Fruit fly (Drosophila melanogaster) whole organism, embryonic: ENCODE data around the gene Pif1A.

Source experiments
- CG10565 ChIP-seq: fragments of 200-800 bp; sonication (Bioruptor generic); optimal IDR thresholded peaks from 3 replicates; lab custom pipeline; 2016; ENCODE audit warnings: missing biosample characterization, mild to moderate bottlenecking, missing genetic modification characterization
- CG11085 ChIP-seq: fragments of 200-800 bp; sonication (Bioruptor generic); IDR thresholded peaks from 2 replicates; pipeline ENCODE4 v1.3.6; 2022; ENCODE audit warnings: missing biosample characterization, missing genetic modification characterization
- CG11398 ChIP-seq: fragments of 200-800 bp; sonication (Bioruptor generic); optimal IDR thresholded peaks from 2 replicates; lab custom pipeline; 2016; ENCODE audit warnings: missing biosample characterization, missing genetic modification characterization
- CG1233 ChIP-seq: fragments of 200-800 bp; sonication (Bioruptor generic); optimal IDR thresholded peaks from 4 replicates; lab custom pipeline; 2018; ENCODE audit warnings: missing biosample characterization, mild to moderate bottlenecking, missing genetic modification characterization
- CG13296 ChIP-seq: fragments of 200-800 bp; sonication (Bioruptor generic); optimal IDR thresholded peaks from 3 replicates; lab custom pipeline; 2018; ENCODE audit warnings: missing biosample characterization, mild to moderate bottlenecking, missing genetic modification characterization
- CG13894 ChIP-seq: fragments of 200-800 bp; sonication (Bioruptor generic); optimal IDR thresholded peaks from 3 replicates; lab custom pipeline; 2018; ENCODE audit warnings: missing biosample characterization, mild to moderate bottlenecking, missing genetic modification characterization, moderate library complexity
- CG14050 ChIP-seq: fragments of 200-800 bp; sonication (Bioruptor generic); IDR thresholded peaks from 3 replicates; pipeline ENCODE4 v1.3.6; 2022; ENCODE audit warnings: missing biosample characterization, missing genetic modification characterization
- CG14667 ChIP-seq: fragments of 200-800 bp; sonication (Bioruptor generic); IDR thresholded peaks from 2 replicates; pipeline ENCODE4 v1.3.6; 2022; ENCODE audit warnings: missing biosample characterization, missing genetic modification characterization
- CG14860 ChIP-seq: fragments of 200-800 bp; sonication (Bioruptor generic); IDR thresholded peaks from 3 replicates; pipeline ENCODE4 v1.3.6; 2022; ENCODE audit warnings: missing biosample characterization, missing genetic modification characterization; ENCODE audit not compliant: partially characterized antibody
- CG15479 ChIP-seq: fragments of 200-800 bp; sonication (Bioruptor generic); optimal IDR thresholded peaks from 3 replicates; lab custom pipeline; 2019; ENCODE audit warnings: missing biosample characterization, mild to moderate bottlenecking, missing genetic modification characterization, moderate library complexity
- CG17186 ChIP-seq: fragments of 200-800 bp; sonication (Bioruptor generic); optimal IDR thresholded peaks from 3 replicates; lab custom pipeline; 2017; ENCODE audit warnings: missing biosample characterization, missing genetic modification reagents, missing genetic modification characterization
- CG17568 ChIP-seq: fragments of 200-800 bp; sonication (Bioruptor generic); optimal IDR thresholded peaks from 2 replicates; lab custom pipeline; 2018; ENCODE audit warnings: missing biosample characterization, mild to moderate bottlenecking, missing genetic modification characterization, moderate library complexity
- CG18599 ChIP-seq: fragments of 200-800 bp; sonication (Bioruptor generic); optimal IDR thresholded peaks from 3 replicates; lab custom pipeline; 2017; ENCODE audit warnings: missing biosample characterization, missing genetic modification characterization, mild to moderate bottlenecking, moderate library complexity, missing genetic modification reagents
- CG2116 ChIP-seq: fragments of 200-800 bp; sonication (Bioruptor generic); optimal IDR thresholded peaks from 3 replicates; lab custom pipeline; 2018; ENCODE audit warnings: missing biosample characterization, mild to moderate bottlenecking, missing genetic modification characterization
- CG2889 ChIP-seq: fragments of 200-800 bp; sonication (Bioruptor generic); IDR thresholded peaks from 3 replicates; pipeline ENCODE4 v1.3.6; 2022; ENCODE audit warnings: missing biosample characterization, missing genetic modification characterization
- CG32767 ChIP-seq: fragments of 200-800 bp; sonication (Bioruptor generic); IDR thresholded peaks from 2 replicates; pipeline ENCODE4 v1.3.6; 2022; ENCODE audit warnings: missing biosample characterization, missing genetic modification characterization
- CG33213 ChIP-seq: fragments of 200-800 bp; sonication (Bioruptor generic); optimal IDR thresholded peaks from 3 replicates; lab custom pipeline; 2016; ENCODE audit warnings: missing biosample characterization, missing genetic modification characterization
- CG6272 ChIP-seq: fragments of 200-800 bp; sonication (Bioruptor generic); IDR thresholded peaks from 2 replicates; pipeline ENCODE4 v1.3.6; 2022; ENCODE audit warnings: missing biosample characterization, missing genetic modification characterization
- CG7372 ChIP-seq: fragments of 200-800 bp; sonication (Bioruptor generic); IDR thresholded peaks from 2 replicates; pipeline ENCODE4 v1.3.6; 2022; ENCODE audit warnings: missing biosample characterization, missing genetic modification characterization
- CG7839 ChIP-seq: fragments of 200-800 bp; sonication (Bioruptor generic); optimal IDR thresholded peaks from 3 replicates; lab custom pipeline; 2018; ENCODE audit warnings: missing biosample characterization, mild to moderate bottlenecking, missing genetic modification characterization, moderate library complexity
- CG8924 ChIP-seq: fragments of 200-800 bp; optimal IDR thresholded peaks from 3 replicates; lab custom pipeline; 2019; ENCODE audit warnings: missing biosample characterization, mild to moderate bottlenecking, missing genetic modification characterization, moderate library complexity
- CoRest ChIP-seq: fragments of 200-800 bp; sonication (Bioruptor generic); optimal IDR thresholded peaks from 3 replicates; lab custom pipeline; 2018; ENCODE audit warnings: missing biosample characterization, mild to moderate bottlenecking, missing genetic modification characterization, moderate library complexity
- D19B ChIP-seq: fragments of 200-800 bp; sonication (Bioruptor generic); optimal IDR thresholded peaks from 2 replicates; lab custom pipeline; 2017; ENCODE audit warnings: missing biosample characterization, mild to moderate bottlenecking, missing genetic modification characterization
- HLH4C ChIP-seq: fragments of 200-800 bp; sonication (Bioruptor generic); IDR thresholded peaks from 3 replicates; pipeline ENCODE4 v1.3.6; 2022; ENCODE audit warnings: missing biosample characterization, missing genetic modification characterization; ENCODE audit not compliant: partially characterized antibody
- MTF-1 ChIP-seq: fragments of 200-800 bp; sonication (Bioruptor generic); optimal IDR thresholded peaks from 2 replicates; lab custom pipeline; 2018; ENCODE audit warnings: missing biosample characterization, mild to moderate bottlenecking, missing genetic modification characterization, borderline replicate concordance
- Mrtf ChIP-seq: fragments of 200-800 bp; sonication (Bioruptor generic); IDR thresholded peaks from 3 replicates; pipeline ENCODE4 v1.3.6; 2022; ENCODE audit warnings: missing biosample characterization, missing genetic modification characterization
- Myb ChIP-seq: fragments of 200-800 bp; sonication (Bioruptor generic); optimal IDR thresholded peaks from 2 replicates; lab custom pipeline; 2016; ENCODE audit warnings: missing biosample characterization, missing genetic modification characterization
- Stat92E ChIP-seq, 3 experiments: fragments of >200 bp in 2 of 3; fragments of 200-800 bp in 1 of 3; sonication (Bioruptor generic) in 1 of 3; optimal IDR thresholded peaks; 2 replicates each; lab custom pipeline; 2017 to 2019; ENCODE audit warnings: missing biosample characterization in 3 of 3, missing genetic modification characterization in 3 of 3, mild to moderate bottlenecking in 1 of 3, moderate library complexity in 1 of 3
- ato ChIP-seq: fragments of 200-800 bp; sonication (Bioruptor generic); IDR thresholded peaks from 2 replicates; pipeline ENCODE4 v1.3.6; 2022; ENCODE audit warnings: missing biosample characterization, missing genetic modification characterization; ENCODE audit not compliant: partially characterized antibody
- az2 ChIP-seq: fragments of 200-800 bp; sonication (Bioruptor generic); optimal IDR thresholded peaks from 3 replicates; lab custom pipeline; 2016; ENCODE audit warnings: missing biosample characterization, missing genetic modification characterization
- btn ChIP-seq: fragments of 200-800 bp; sonication (Bioruptor generic); optimal IDR thresholded peaks from 2 replicates; lab custom pipeline; 2016; ENCODE audit warnings: missing biosample characterization, missing genetic modification characterization
- caup ChIP-seq: fragments of 200-800 bp; sonication (Bioruptor generic); optimal IDR thresholded peaks from 3 replicates; lab custom pipeline; 2017; ENCODE audit warnings: missing biosample characterization, mild to moderate bottlenecking, missing genetic modification characterization, moderate library complexity; ENCODE audit not compliant: severe bottlenecking
- corto ChIP-seq: fragments of 200-800 bp; sonication (Bioruptor generic); optimal IDR thresholded peaks from 2 replicates; lab custom pipeline; 2016; ENCODE audit warnings: missing biosample characterization, mild to moderate bottlenecking, missing genetic modification characterization, moderate library complexity
- croc ChIP-seq: fragments of 200-800 bp; sonication (Bioruptor generic); conservative IDR thresholded peaks from 3 replicates; pipeline ENCODE4 v1.3.6; 2022; ENCODE audit warnings: missing biosample characterization, missing genetic modification characterization
- da ChIP-seq: fragments of 200-800 bp; sonication (Bioruptor generic); optimal IDR thresholded peaks from 2 replicates; lab custom pipeline; 2016; ENCODE audit warnings: missing biosample characterization, missing genetic modification characterization
- exex ChIP-seq: fragments of 200-800 bp; sonication (Bioruptor generic); optimal IDR thresholded peaks from 4 replicates; lab custom pipeline; 2018; ENCODE audit warnings: missing biosample characterization, mild to moderate bottlenecking, missing genetic modification characterization, moderate library complexity
- fd64A ChIP-seq: fragments of 200-800 bp; sonication (Bioruptor generic); optimal IDR thresholded peaks from 3 replicates; lab custom pipeline; 2018; ENCODE audit warnings: missing biosample characterization, mild to moderate bottlenecking, missing genetic modification characterization
- gce ChIP-seq: fragments of 200-800 bp; sonication (Bioruptor generic); IDR thresholded peaks from 3 replicates; pipeline ENCODE4 v1.3.6; 2022; ENCODE audit warnings: missing biosample characterization, missing genetic modification characterization
- gsb ChIP-seq: fragments of 200-800 bp; sonication (Bioruptor generic); IDR thresholded peaks from 2 replicates; pipeline ENCODE4 v1.3.6; 2022; ENCODE audit warnings: missing biosample characterization, missing genetic modification characterization
- gsb-n ChIP-seq: fragments of 200-800 bp; sonication (Bioruptor generic); optimal IDR thresholded peaks from 3 replicates; lab custom pipeline; 2018; ENCODE audit warnings: missing biosample characterization, mild to moderate bottlenecking, missing genetic modification characterization
- gt ChIP-seq: fragments of 200-800 bp; sonication (Bioruptor generic); IDR thresholded peaks from 2 replicates; pipeline ENCODE4 v1.3.6; 2022; ENCODE audit warnings: missing biosample characterization, missing genetic modification characterization
- hbn ChIP-seq: fragments of 200-800 bp; sonication (Bioruptor generic); IDR thresholded peaks from 2 replicates; pipeline ENCODE4 v1.3.6; 2022; ENCODE audit warnings: missing biosample characterization, missing genetic modification characterization; ENCODE audit not compliant: partially characterized antibody
- inv ChIP-seq: fragments of 200-800 bp; sonication (Bioruptor generic); IDR thresholded peaks from 2 replicates; pipeline ENCODE4 v1.3.6; 2022; ENCODE audit warnings: missing biosample characterization, missing genetic modification characterization; ENCODE audit not compliant: partially characterized antibody
- ken ChIP-seq: fragments of 200-800 bp; sonication (Bioruptor generic); IDR thresholded peaks from 3 replicates; pipeline ENCODE4 v1.3.6; 2022; ENCODE audit warnings: missing biosample characterization, missing genetic modification characterization
- org-1 ChIP-seq: fragments of 200-800 bp; sonication (Bioruptor generic); optimal IDR thresholded peaks from 2 replicates; lab custom pipeline; 2017; ENCODE audit warnings: missing biosample characterization, missing genetic modification characterization
- peb ChIP-seq: fragments of 200-800 bp; sonication (Bioruptor generic); IDR thresholded peaks from 2 replicates; pipeline ENCODE4 v1.3.6; 2022; ENCODE audit warnings: missing biosample characterization, missing genetic modification characterization
- pita ChIP-seq: fragments of 200-800 bp; sonication (Bioruptor generic); optimal IDR thresholded peaks from 2 replicates; lab custom pipeline; 2017; ENCODE audit warnings: missing biosample characterization, mild to moderate bottlenecking, missing genetic modification characterization
- slbo ChIP-seq: fragments of 200-800 bp; sonication (Bioruptor generic); IDR thresholded peaks from 2 replicates; pipeline ENCODE4 v1.3.6; 2022; ENCODE audit warnings: missing biosample characterization, missing genetic modification characterization
- tup ChIP-seq: fragments of 200-800 bp; sonication (Bioruptor generic); optimal IDR thresholded peaks from 2 replicates; lab custom pipeline; 2016; ENCODE audit warnings: missing biosample characterization, mild to moderate bottlenecking, missing genetic modification characterization, moderate library complexity
- zen ChIP-seq: fragments of 200-800 bp; sonication (Bioruptor generic); optimal IDR thresholded peaks from 3 replicates; lab custom pipeline; 2018; ENCODE audit warnings: missing biosample characterization, mild to moderate bottlenecking, missing genetic modification characterization, moderate library complexity

Gene Pif1A

DNA sequence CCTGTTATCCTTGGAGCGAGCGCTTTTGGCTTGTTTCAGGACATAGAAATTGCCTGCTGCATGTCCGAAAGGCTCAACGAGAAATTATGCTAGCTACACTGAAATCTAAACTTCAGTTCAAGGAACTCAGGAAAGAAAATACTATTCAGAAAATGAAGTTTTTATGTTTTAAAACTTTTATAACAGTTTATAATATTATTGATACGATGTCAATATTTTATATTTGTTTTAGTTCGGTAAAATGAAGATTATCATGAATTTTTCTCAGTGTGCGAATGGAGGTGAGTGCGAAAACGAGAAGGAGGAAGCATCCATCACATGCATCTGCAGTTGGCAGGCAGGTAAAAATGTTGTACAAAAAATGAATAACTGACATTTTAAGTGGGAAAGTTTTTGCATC lies 54.6 kb downstream of the Pif1A start (continued):
- TF ChIP-seq MTF-1 (GFP tag; lab: Kevin White, UChicago), result peak; percentile 47
- TF ChIP-seq hbn, result no peak
- peak; percentile 13 for TF ChIP-seq CG2116
- no peak for TF ChIP-seq CG6272
- TF ChIP-seq Stat92E (GFP tag; optimal IDR thresholded peaks at IDR 0.05; lab: Kevin White, UChicago), result no peak
- peak; percentile 67 for TF ChIP-seq CoRest (tag; lab: Kevin White, UChicago)
- no peak for TF ChIP-seq CG2889 (GFP tag; lab: Robert Waterston, UW)
- TF ChIP-seq org-1 (GFP tag; lab: Kevin White, UChicago), result peak; percentile 49
- TF ChIP-seq CG33213 (GFP tag; lab: Kevin White, UChicago), result no peak
- peak; percentile 35 for TF ChIP-seq CG17568
- peak; percentile 71 for TF ChIP-seq CG8924 (tag; lab: Kevin White, UChicago)
- TF ChIP-seq gsb-n, result peak; percentile 65
- TF ChIP-seq inv, result no peak
- TF ChIP-seq exex (tag; lab: Kevin White, UChicago), result no peak
- no peak for TF ChIP-seq CG14667
- TF ChIP-seq gsb, result no peak
- TF ChIP-seq corto (GFP tag; lab: Kevin White, UChicago), result no peak
- TF ChIP-seq CG11398, result no peak
- TF ChIP-seq tup (GFP tag; lab: Kevin White, UChicago), result no peak
- TF ChIP-seq CG14050 (GFP tag; lab: Robert Waterston, UW), result peak; percentile 37; the same call in 1 of the 3 replicates
- peak; percentile 6 for TF ChIP-seq CG1233 (GFP tag; lab: Kevin White, UChicago)
- TF ChIP-seq CG13894 (tag; lab: Kevin White, UChicago), result no peak
- TF ChIP-seq croc, result peak; percentile 46; the same call in 1 of the 3 replicates
- no peak for TF ChIP-seq CG14860 (GFP tag; lab: Robert Waterston, UW)
- TF ChIP-seq ato, result no peak
- TF ChIP-seq HLH4C, result no peak
- TF ChIP-seq zen, result peak; percentile 91
- no peak for TF ChIP-seq da
- TF ChIP-seq az2 (GFP tag; lab: Kevin White, UChicago), result peak; percentile 66
- TF ChIP-seq Mrtf, result no peak
- TF ChIP-seq peb (GFP tag; lab: Robert Waterston, UW), result no peak
- no peak for TF ChIP-seq pita (GFP tag; lab: Kevin White, UChicago)
- no peak for TF ChIP-seq CG7372 (GFP tag; lab: Robert Waterston, UW)
- no peak for TF ChIP-seq ken (GFP tag; lab: Robert Waterston, UW)
- TF ChIP-seq CG13296, result no peak
- no peak for TF ChIP-seq D19B (GFP tag; lab: Kevin White, UChicago)
- no peak for TF ChIP-seq btn
- no peak for TF ChIP-seq CG10565 (GFP tag; lab: Kevin White, UChicago)
- TF ChIP-seq slbo, result peak; percentile 54; the same call in 1 of the 2 replicates
- no peak for TF ChIP-seq Myb (GFP tag; lab: Kevin White, UChicago)
- peak; percentile 2 for TF ChIP-seq caup (GFP tag; lab: Kevin White, UChicago)
- peak; percentile 24 for TF ChIP-seq CG15479
- TF ChIP-seq CG18599, result peak; percentile 57
- peak; percentile 65 for TF ChIP-seq CG7839 (tag; lab: Kevin White, UChicago)
- no peak for TF ChIP-seq CG17186 (GFP tag; lab: Kevin White, UChicago)
- 0 out of 2 replicates have a peak, but pooled peaks have one; percentile 22 for TF ChIP-seq CG11085 (GFP tag; lab: Robert Waterston, UW)
- no peak for TF ChIP-seq gt (GFP tag; lab: Robert Waterston, UW)
- TF ChIP-seq CG32767 (GFP tag; lab: Robert Waterston, UW), result no peak
- 0 out of 3 replicates have a peak, but pooled peaks have one; percentile 26 for TF ChIP-seq gce
- no peak for TF ChIP-seq fd64A (GFP tag; lab: Kevin White, UChicago)
